Worm (Caenorhabditis elegans) whole organism, L3 larva: Measurements from ENCODE around the gene F53G2.13.

ENCODE experiments used
- R02D3.7 ChIP-seq: fragments of 150-350 bp; optimal IDR thresholded peaks from 2 replicates; lab custom pipeline; 2014; ENCODE audit warnings: missing biosample characterization, missing genetic modification characterization
- ZK546.5 ChIP-seq: sonication (generic microtip); optimal IDR thresholded peaks from 2 replicates; lab custom pipeline; 2017; ENCODE audit warnings: missing biosample characterization, missing genetic modification characterization
- aly-2 ChIP-seq: fragments of 150-350 bp; optimal IDR thresholded peaks from 2 replicates; lab custom pipeline; 2014; ENCODE audit warnings: missing biosample characterization, missing genetic modification characterization
- ama-1 ChIP-seq: fragments of 150-350 bp; optimal IDR thresholded peaks from 2 replicates; lab custom pipeline; 2018
- ceh-16 ChIP-seq: sonication (generic microtip); optimal IDR thresholded peaks from 2 replicates; lab custom pipeline; 2017; ENCODE audit warnings: missing biosample characterization, missing genetic modification characterization
- ceh-28 ChIP-seq: fragments of 150-350 bp; optimal IDR thresholded peaks from 2 replicates; lab custom pipeline; 2014; ENCODE audit warnings: missing biosample characterization, missing genetic modification reagents, missing genetic modification characterization
- daf-12 ChIP-seq: fragments of 150-350 bp; optimal IDR thresholded peaks from 2 replicates; lab custom pipeline; 2014; ENCODE audit warnings: missing biosample characterization, missing genetic modification reagents, missing genetic modification characterization
- egl-27 ChIP-seq: sonication (generic microtip); optimal IDR thresholded peaks from 4 replicates; lab custom pipeline; 2017; ENCODE audit warnings: missing biosample characterization, missing genetic modification reagents, missing genetic modification characterization
- egl-5 ChIP-seq: fragments of 150-350 bp; optimal IDR thresholded peaks from 2 replicates; lab custom pipeline; 2017; ENCODE audit warnings: missing biosample characterization, missing genetic modification reagents, missing genetic modification characterization, inconsistent platforms
- elt-1 ChIP-seq: fragments of 150-350 bp; optimal IDR thresholded peaks from 2 replicates; lab custom pipeline; 2014; ENCODE audit warnings: missing biosample characterization, missing genetic modification characterization
- elt-2 ChIP-seq: sonication (generic microtip); optimal IDR thresholded peaks from 2 replicates; lab custom pipeline; 2016; ENCODE audit warnings: missing genetic modification reagents, mild to moderate bottlenecking, missing genetic modification characterization, missing compliant biosample characterization
- elt-3 ChIP-seq, 3 experiments: fragments of 150-350 bp in 1 of 3; sonication (generic microtip) in 2 of 3; optimal IDR thresholded peaks; 2 replicates in 2 of 3; 4 replicates in 1 of 3; lab custom pipeline; 2014 to 2017; ENCODE audit warnings: missing biosample characterization in 3 of 3, missing genetic modification characterization in 3 of 3
- eor-1 ChIP-seq, 2 experiments: fragments of 150-350 bp; optimal IDR thresholded peaks; 2 replicates each; lab custom pipeline; 2014 to 2018; ENCODE audit warnings: missing biosample characterization in 2 of 2, missing genetic modification characterization in 2 of 2
- fkh-10 ChIP-seq: sonication (generic microtip); optimal IDR thresholded peaks from 2 replicates; lab custom pipeline; 2017; ENCODE audit warnings: missing biosample characterization, missing genetic modification reagents, missing genetic modification characterization
- fos-1 ChIP-seq: fragments of 150-350 bp; optimal IDR thresholded peaks from 2 replicates; lab custom pipeline; 2014; ENCODE audit warnings: missing biosample characterization, missing genetic modification characterization
- jun-1 ChIP-seq: fragments of 150-350 bp; optimal IDR thresholded peaks from 2 replicates; lab custom pipeline; 2014; ENCODE audit warnings: missing biosample characterization, missing genetic modification reagents, missing genetic modification characterization
- lin-15B ChIP-seq: fragments of 150-350 bp; optimal IDR thresholded peaks from 2 replicates; lab custom pipeline; 2014; ENCODE audit warnings: missing biosample characterization, missing genetic modification characterization
- lin-39 ChIP-seq: fragments of 150-350 bp; optimal IDR thresholded peaks from 2 replicates; lab custom pipeline; 2018; ENCODE audit warnings: missing biosample characterization, missing genetic modification reagents, missing genetic modification characterization
- lsy-12 ChIP-seq: sonication (generic microtip); optimal IDR thresholded peaks from 2 replicates; lab custom pipeline; 2016; ENCODE audit warnings: mild to moderate bottlenecking, missing genetic modification characterization, missing compliant biosample characterization
- mdl-1 ChIP-seq: fragments of 150-350 bp; optimal IDR thresholded peaks from 2 replicates; lab custom pipeline; 2014; ENCODE audit warnings: missing biosample characterization, missing genetic modification characterization
- nfya-1 ChIP-seq: sonication (generic microtip); optimal IDR thresholded peaks from 2 replicates; lab custom pipeline; 2017; ENCODE audit warnings: missing genetic modification characterization, mild to moderate bottlenecking, missing compliant biosample characterization, antibody characterized with exemption, moderate library complexity; ENCODE audit not compliant: insufficient read depth
- nhr-11 ChIP-seq: fragments of 150-350 bp; optimal IDR thresholded peaks from 2 replicates; lab custom pipeline; 2014; ENCODE audit warnings: missing biosample characterization, missing genetic modification characterization
- nhr-23 ChIP-seq: fragments of 150-350 bp; optimal IDR thresholded peaks from 2 replicates; lab custom pipeline; 2014; ENCODE audit warnings: missing biosample characterization, missing genetic modification reagents, missing genetic modification characterization
- nhr-237 ChIP-seq: fragments of 150-350 bp; optimal IDR thresholded peaks from 2 replicates; lab custom pipeline; 2014; ENCODE audit warnings: missing biosample characterization, missing genetic modification characterization
- nhr-25 ChIP-seq: sonication (generic microtip); optimal IDR thresholded peaks from 2 replicates; lab custom pipeline; 2017; ENCODE audit warnings: missing biosample characterization, missing genetic modification characterization
- nhr-67 ChIP-seq: fragments of 150-350 bp; optimal IDR thresholded peaks from 2 replicates; lab custom pipeline; 2014; ENCODE audit warnings: missing biosample characterization, missing genetic modification characterization
- nhr-76 ChIP-seq: fragments of 150-350 bp; sonication (generic microtip); optimal IDR thresholded peaks from 5 replicates; lab custom pipeline; 2014; ENCODE audit warnings: missing biosample characterization, missing genetic modification characterization
- pqm-1 ChIP-seq: fragments of 150-350 bp; optimal IDR thresholded peaks from 2 replicates; lab custom pipeline; 2017; ENCODE audit warnings: missing biosample characterization, missing genetic modification characterization, inconsistent platforms
- sea-2 ChIP-seq: fragments of 150-350 bp; sonication (generic microtip); optimal IDR thresholded peaks from 4 replicates; lab custom pipeline; 2014; ENCODE audit warnings: missing biosample characterization, missing genetic modification reagents, missing genetic modification characterization
- skn-1 ChIP-seq: fragments of 150-350 bp; optimal IDR thresholded peaks from 2 replicates; lab custom pipeline; 2014; ENCODE audit warnings: missing biosample characterization, missing genetic modification characterization
- zag-1 ChIP-seq: fragments of 150-350 bp; optimal IDR thresholded peaks from 2 replicates; lab custom pipeline; 2014; ENCODE audit warnings: missing biosample characterization, missing genetic modification characterization
- ztf-11 ChIP-seq: fragments of 150-350 bp; optimal IDR thresholded peaks from 2 replicates; lab custom pipeline; 2014; ENCODE audit warnings: missing biosample characterization, missing genetic modification characterization
- ztf-4 ChIP-seq: fragments of 150-350 bp; optimal IDR thresholded peaks from 2 replicates; lab custom pipeline; 2014; ENCODE audit warnings: missing biosample characterization, missing genetic modification characterization

Gene F53G2.13

ce11 chrII:2483507-2483906 is at the start of gene F53G2.13:
Gene F53G2.13, plus strand, starts transcription at chrII:2483807.
- TF ChIP-seq mdl-1 (tag; lab: Kevin White, UChicago): no peak
- no peak for TF ChIP-seq egl-27 (tag; lab: Kevin White, UChicago)
- no peak for TF ChIP-seq lin-15B (tag; lab: Kevin White, UChicago)
- TF ChIP-seq sea-2 (GFP tag; lab: Kevin White, UChicago): no peak
- TF ChIP-seq ztf-4 (tag; lab: Kevin White, UChicago): no peak
- no peak for TF ChIP-seq elt-2 (tag; lab: Kevin White, UChicago)
- TF ChIP-seq nhr-25: no peak
- TF ChIP-seq egl-5 (tag; lab: Kevin White, UChicago): no peak
- no peak for TF ChIP-seq elt-3 (tag; optimal IDR thresholded peaks at IDR 0.05; lab: Kevin White, UChicago)

ce11 chrII:2435566-2435965 is 48.0 kb upstream of the F53G2.13 start:
- no peak for TF ChIP-seq nhr-11 (tag; lab: Kevin White, UChicago)
- no peak for TF ChIP-seq lsy-12 (tag; lab: Kevin White, UChicago)
- TF ChIP-seq lin-39 (tag; lab: Kevin White, UChicago): no peak
- TF ChIP-seq elt-3 (tag; optimal IDR thresholded peaks at IDR 0.05; lab: Kevin White, UChicago): peak in 1 of 3 experiments; percentile 34
- TF ChIP-seq zag-1 (tag; lab: Kevin White, UChicago): no peak
- no peak for TF ChIP-seq jun-1 (tag; lab: Kevin White, UChicago)
- no peak for TF ChIP-seq nhr-237
- no peak for TF ChIP-seq ztf-11 (tag; lab: Kevin White, UChicago)
- TF ChIP-seq, all 47 proteins: peak for 1

- peak; percentile 55 for TF ChIP-seq ceh-16 (tag; lab: Kevin White, UChicago)
- TF ChIP-seq ceh-28 (tag; lab: Kevin White, UChicago): no peak
- TF ChIP-seq nhr-25: peak; percentile 1
- peak; percentile 85 for TF ChIP-seq elt-1
- no peak for TF ChIP-seq egl-27 (tag; lab: Kevin White, UChicago)
- peak; percentile 3 for TF ChIP-seq nhr-23 (tag; lab: Kevin White, UChicago)
Observed at ce11 chrII:2436757-2437156, 46.9 kb upstream of the F53G2.13 start.

- TF ChIP-seq pqm-1 (tag; lab: Kevin White, UChicago): peak; percentile 34
- TF ChIP-seq elt-2 (tag; lab: Kevin White, UChicago): peak; percentile 75
- no peak for TF ChIP-seq elt-1
Observed at ce11 chrII:2438180-2438579, 45.4 kb upstream of the F53G2.13 start.

- TF ChIP-seq jun-1 (tag; lab: Kevin White, UChicago): no peak
- TF ChIP-seq zag-1 (tag; lab: Kevin White, UChicago): no peak
- TF ChIP-seq ama-1 (lab: Kevin White, UChicago): no peak
- no peak for TF ChIP-seq egl-27 (tag; lab: Kevin White, UChicago)
- TF ChIP-seq eor-1 (tag; optimal IDR thresholded peaks at IDR 0.05; lab: Kevin White, UChicago): no peak
- no peak for TF ChIP-seq sea-2 (GFP tag; lab: Kevin White, UChicago)
- no peak for TF ChIP-seq fos-1 (tag; lab: Kevin White, UChicago)
- TF ChIP-seq aly-2 (tag; lab: Kevin White, UChicago): no peak
- TF ChIP-seq nhr-25: no peak
- no peak for TF ChIP-seq skn-1 (tag; lab: Kevin White, UChicago)
- no peak for TF ChIP-seq nfya-1 (tag; lab: Kevin White, UChicago)
- TF ChIP-seq ceh-16 (tag; lab: Kevin White, UChicago): no peak
- no peak for TF ChIP-seq fkh-10 (GFP tag; lab: Kevin White, UChicago)
- TF ChIP-seq nhr-237: no peak
- no peak for TF ChIP-seq nhr-67 (tag; lab: Kevin White, UChicago)
- TF ChIP-seq daf-12 (tag; lab: Kevin White, UChicago): no peak
- no peak for TF ChIP-seq ZK546.5 (tag; lab: Kevin White, UChicago)
- no peak for TF ChIP-seq nhr-76 (tag; lab: Kevin White, UChicago)
- no peak for TF ChIP-seq R02D3.7 (tag; lab: Kevin White, UChicago)
Observed at ce11 chrII:2438944-2439343, 44.7 kb upstream of the F53G2.13 start.

ce11 chrII:2440312-2440711 is 43.3 kb upstream of the F53G2.13 start:
- no peak for TF ChIP-seq nfya-1 (tag; lab: Kevin White, UChicago)
- TF ChIP-seq fos-1 (tag; lab: Kevin White, UChicago): no peak
